Fruit fly (Drosophila melanogaster) whole organism, prepupa: ENCODE measurements around the gene CG9018.

Experiments
- CG3032 ChIP-seq: fragments of 200-800 bp; optimal IDR thresholded peaks from 2 replicates; lab custom pipeline; 2019; ENCODE audit warnings: missing biosample characterization, mild to moderate bottlenecking, missing genetic modification characterization, moderate library complexity
- CG32006 ChIP-seq: fragments of 200-800 bp; sonication (Bioruptor generic); optimal IDR thresholded peaks from 3 replicates; lab custom pipeline; 2017; ENCODE audit warnings: missing biosample characterization, mild to moderate bottlenecking, missing genetic modification characterization
- CG34406 ChIP-seq: fragments of 200-800 bp; sonication (Bioruptor generic); optimal IDR thresholded peaks from 3 replicates; lab custom pipeline; 2016; ENCODE audit warnings: missing biosample characterization, missing genetic modification characterization
- CG8319 ChIP-seq: fragments of 200-800 bp; sonication (Bioruptor generic); optimal IDR thresholded peaks from 3 replicates; lab custom pipeline; 2016; ENCODE audit warnings: missing biosample characterization, missing genetic modification characterization
- CG8632 ChIP-seq: fragments of 200-800 bp; sonication (Bioruptor generic); optimal IDR thresholded peaks from 3 replicates; lab custom pipeline; 2016; ENCODE audit warnings: missing biosample characterization, missing genetic modification characterization
- Ets21C ChIP-seq: fragments of 200-800 bp; sonication (Bioruptor generic); optimal IDR thresholded peaks from 3 replicates; lab custom pipeline; 2016; ENCODE audit warnings: missing biosample characterization, missing genetic modification characterization
- Lpt ChIP-seq: fragments of 200-800 bp; sonication (Bioruptor generic); optimal IDR thresholded peaks from 3 replicates; lab custom pipeline; 2016; ENCODE audit warnings: missing biosample characterization, missing genetic modification characterization
- Sox14 ChIP-seq: fragments of 200-800 bp; sonication (Bioruptor generic); optimal IDR thresholded peaks from 3 replicates; lab custom pipeline; 2016; ENCODE audit warnings: missing biosample characterization, missing genetic modification characterization
- achi ChIP-seq: fragments of 200-800 bp; sonication (Bioruptor generic); optimal IDR thresholded peaks from 3 replicates; lab custom pipeline; 2016; ENCODE audit warnings: missing biosample characterization, missing genetic modification characterization
- dac ChIP-seq: fragments of 200-800 bp; sonication (Bioruptor generic); optimal IDR thresholded peaks from 2 replicates; lab custom pipeline; 2017; ENCODE audit warnings: missing biosample characterization, mild to moderate bottlenecking, missing genetic modification characterization
- fkh ChIP-seq: fragments of 200-800 bp; sonication (Bioruptor generic); optimal IDR thresholded peaks from 3 replicates; lab custom pipeline; 2017; ENCODE audit warnings: missing biosample characterization, mild to moderate bottlenecking, missing genetic modification characterization, moderate library complexity
- net ChIP-seq: fragments of 200-800 bp; sonication (Bioruptor generic); optimal IDR thresholded peaks from 3 replicates; lab custom pipeline; 2016; ENCODE audit warnings: missing biosample characterization, missing genetic modification characterization

- TF ChIP-seq fkh (GFP tag; lab: Kevin White, UChicago), result no peak
- TF ChIP-seq CG3032 (tag; lab: Kevin White, UChicago), result no peak
- no peak for TF ChIP-seq achi (GFP tag; lab: Kevin White, UChicago)
- TF ChIP-seq CG34406 (GFP tag; lab: Kevin White, UChicago), result no peak
- no peak for TF ChIP-seq dac (GFP tag; lab: Kevin White, UChicago)
- TF ChIP-seq Lpt, result no peak
- no peak for TF ChIP-seq CG32006 (GFP tag; lab: Kevin White, UChicago)
- TF ChIP-seq CG8632 (GFP tag; lab: Kevin White, UChicago), result no peak
- TF ChIP-seq CG8319 (GFP tag; lab: Kevin White, UChicago), result no peak
- TF ChIP-seq Ets21C (GFP tag; lab: Kevin White, UChicago), result no peak
- TF ChIP-seq net, result no peak
- no peak for TF ChIP-seq Sox14 (GFP tag; lab: Kevin White, UChicago)
Observed at dm6 chr3L:2237543-2238233, 812 bp upstream of the CG9018 start, which contains the start of gene ACXD.
